Fruit fly (Drosophila melanogaster) whole organism, wandering third instar larva: ENCODE measurements around the gene CG3402.

Source experiments
- CG32264 ChIP-seq: fragments of 200-800 bp; sonication (Bioruptor generic); optimal IDR thresholded peaks from 2 replicates; lab custom pipeline; 2016; ENCODE audit warnings: missing biosample characterization, missing genetic modification characterization
- Dfd ChIP-seq: fragments of >200 bp; optimal IDR thresholded peaks from 2 replicates; lab custom pipeline; 2017; ENCODE audit warnings: missing biosample characterization, missing genetic modification characterization
- Myc ChIP-seq: fragments of >200 bp; optimal IDR thresholded peaks from 2 replicates; lab custom pipeline; 2017
- OdsH ChIP-seq: fragments of 200-800 bp; sonication (Bioruptor generic); optimal IDR thresholded peaks from 2 replicates; lab custom pipeline; 2016; ENCODE audit warnings: missing biosample characterization, mild to moderate bottlenecking, missing genetic modification characterization
- Rel ChIP-seq, 2 experiments: fragments of 200-800 bp; sonication (Bioruptor generic) in 1 of 2; optimal IDR thresholded peaks; 2 replicates in 1 of 2; 3 replicates in 1 of 2; lab custom pipeline; 2016 to 2019; ENCODE audit warnings: mild to moderate bottlenecking in 2 of 2, missing biosample characterization in 2 of 2, missing genetic modification characterization in 2 of 2, moderate library complexity in 1 of 2
- br ChIP-seq: fragments of 200-800 bp; sonication (Bioruptor generic); optimal IDR thresholded peaks from 2 replicates; lab custom pipeline; 2016; ENCODE audit warnings: missing biosample characterization, missing genetic modification characterization
- dsf ChIP-seq: sonication (Bioruptor generic); optimal IDR thresholded peaks from 2 replicates; lab custom pipeline; 2016; ENCODE audit warnings: missing biosample characterization, missing genetic modification characterization, borderline replicate concordance
- pan ChIP-seq: fragments of >200 bp; optimal IDR thresholded peaks from 2 replicates; lab custom pipeline; 2017
- psq ChIP-seq: fragments of 200-800 bp; sonication (Bioruptor generic); optimal IDR thresholded peaks from 3 replicates; lab custom pipeline; 2017; ENCODE audit warnings: missing biosample characterization, mild to moderate bottlenecking, missing genetic modification characterization, moderate library complexity

DNA sequence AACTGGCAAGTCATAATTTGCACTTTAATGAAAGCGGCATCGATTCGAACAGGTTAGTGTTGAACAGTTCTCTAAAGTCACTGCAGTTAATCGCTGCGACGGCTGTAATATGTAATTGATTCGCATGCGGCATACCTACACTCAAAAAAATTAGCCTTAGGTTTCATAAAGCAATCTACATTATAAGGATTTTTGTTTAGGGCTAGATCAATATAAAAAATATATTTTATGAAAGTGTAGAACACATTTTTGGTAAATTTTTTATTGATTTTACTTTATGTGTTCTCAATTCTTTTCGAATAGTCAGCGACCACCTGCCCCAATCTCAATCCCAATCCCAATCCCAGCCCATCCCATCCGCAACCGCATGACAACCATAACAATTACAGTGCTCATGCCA lies 5.6 kb upstream of the CG3402 start:
- TF ChIP-seq br (GFP tag; lab: Kevin White, UChicago) (no peak), Rel (GFP tag; optimal IDR thresholded peaks at IDR 0.05; lab: Kevin White, UChicago) (no peak), Rel (tag; optimal IDR thresholded peaks at IDR 0.05; lab: Kevin White, UChicago) (no peak), OdsH (GFP tag; lab: Kevin White, UChicago) (no peak), dsf (no peak), psq (GFP tag; lab: Kevin White, UChicago) (no peak), pan (no peak), Myc (lab: Kevin White, UChicago) (no peak), CG32264 (GFP tag; lab: Kevin White, UChicago) (no peak), Dfd (GFP tag; lab: Kevin White, UChicago) (no peak)
